Fruit fly (Drosophila melanogaster) whole organism, pupa: Measurements from ENCODE around the gene Srlp.
A peak's percentile ranks its signal among the peaks of the same experiment; 100 is the strongest.

ENCODE experiments used
- CG10348 ChIP-seq: fragments of 200-800 bp; sonication (Bioruptor generic); IDR thresholded peaks from 2 replicates; pipeline ENCODE4 v1.3.6; 2022; ENCODE audit warnings: missing biosample characterization, missing genetic modification characterization
- CG12605 ChIP-seq: fragments of 200-800 bp; sonication (Bioruptor generic); IDR thresholded peaks from 2 replicates; pipeline ENCODE4 v1.3.6; 2022; ENCODE audit warnings: missing biosample characterization, missing genetic modification characterization
- CG13204 ChIP-seq: fragments of 200-800 bp; sonication (Bioruptor generic); optimal IDR thresholded peaks from 2 replicates; lab custom pipeline; 2018; ENCODE audit warnings: missing biosample characterization, mild to moderate bottlenecking, missing genetic modification characterization, moderate library complexity
- CG14655 ChIP-seq: fragments of 200-800 bp; sonication (Bioruptor generic); optimal IDR thresholded peaks from 3 replicates; lab custom pipeline; 2017; ENCODE audit warnings: mild to moderate bottlenecking, missing biosample characterization, missing genetic modification reagents, missing genetic modification characterization
- CG15710 ChIP-seq: fragments of 200-800 bp; sonication (Bioruptor generic); optimal IDR thresholded peaks from 2 replicates; lab custom pipeline; 2018; ENCODE audit warnings: missing biosample characterization, mild to moderate bottlenecking, missing genetic modification characterization, moderate library complexity
- CG17806 ChIP-seq: fragments of 200-800 bp; sonication (Bioruptor generic); optimal IDR thresholded peaks from 2 replicates; lab custom pipeline; 2018; ENCODE audit warnings: missing biosample characterization, mild to moderate bottlenecking, missing genetic modification characterization, moderate library complexity
- CG32121 ChIP-seq: fragments of 200-800 bp; sonication (Bioruptor generic); IDR thresholded peaks from 2 replicates; pipeline ENCODE4 v1.3.6; 2022; ENCODE audit warnings: missing biosample characterization, missing genetic modification characterization
- CG34367 ChIP-seq: fragments of 200-800 bp; sonication (Bioruptor generic); optimal IDR thresholded peaks from 2 replicates; lab custom pipeline; 2018; ENCODE audit warnings: missing biosample characterization, mild to moderate bottlenecking, missing genetic modification characterization
- CG4496 ChIP-seq: fragments of 200-800 bp; sonication (Bioruptor generic); IDR thresholded peaks from 3 replicates; pipeline ENCODE4 v1.3.6; 2022; ENCODE audit warnings: missing biosample characterization, missing genetic modification characterization
- CG8159 ChIP-seq: fragments of 200-800 bp; sonication (Bioruptor generic); optimal IDR thresholded peaks from 3 replicates; lab custom pipeline; 2018; ENCODE audit warnings: missing biosample characterization, mild to moderate bottlenecking, missing genetic modification characterization, moderate library complexity
- CG8301 ChIP-seq: fragments of 200-800 bp; sonication (Bioruptor generic); optimal IDR thresholded peaks from 2 replicates; lab custom pipeline; 2018; ENCODE audit warnings: missing biosample characterization, mild to moderate bottlenecking, missing genetic modification characterization
- CG9948 ChIP-seq: fragments of 200-800 bp; sonication (Bioruptor generic); optimal IDR thresholded peaks from 2 replicates; lab custom pipeline; 2018; ENCODE audit warnings: missing biosample characterization, mild to moderate bottlenecking, missing genetic modification characterization, moderate library complexity
- D1 ChIP-seq: fragments of 200-800 bp; sonication (Bioruptor generic); optimal IDR thresholded peaks from 2 replicates; lab custom pipeline; 2018; ENCODE audit warnings: missing biosample characterization, mild to moderate bottlenecking, missing genetic modification characterization, moderate library complexity
- EcR ChIP-seq: fragments of 200-800 bp; sonication (Bioruptor generic); optimal IDR thresholded peaks from 3 replicates; lab custom pipeline; 2019; ENCODE audit warnings: missing biosample characterization, missing genetic modification characterization, mild to moderate bottlenecking, moderate library complexity, missing genetic modification reagents
- Ets98B ChIP-seq: fragments of 200-800 bp; sonication (Bioruptor generic); IDR thresholded peaks from 2 replicates; pipeline ENCODE4 v1.3.6; 2022; ENCODE audit warnings: missing biosample characterization, missing genetic modification characterization
- Pif1A ChIP-seq: fragments of 200-800 bp; sonication (Bioruptor generic); optimal IDR thresholded peaks from 3 replicates; lab custom pipeline; 2016; ENCODE audit warnings: missing biosample characterization, missing genetic modification characterization
- Pif1B ChIP-seq: fragments of 200-800 bp; sonication (Bioruptor generic); optimal IDR thresholded peaks from 3 replicates; lab custom pipeline; 2016; ENCODE audit warnings: missing biosample characterization, missing genetic modification characterization
- Snoo ChIP-seq: fragments of 200-800 bp; sonication (Bioruptor generic); optimal IDR thresholded peaks from 3 replicates; lab custom pipeline; 2017; ENCODE audit warnings: missing biosample characterization, mild to moderate bottlenecking, missing genetic modification characterization, inconsistent platforms
- fd96Ca ChIP-seq: fragments of 200-800 bp; sonication (Bioruptor generic); IDR thresholded peaks from 3 replicates; pipeline ENCODE4 v1.3.6; 2022; ENCODE audit warnings: missing biosample characterization, missing genetic modification characterization
- gl ChIP-seq: fragments of 200-800 bp; sonication (Bioruptor generic); optimal IDR thresholded peaks from 2 replicates; lab custom pipeline; 2018; ENCODE audit warnings: missing biosample characterization, mild to moderate bottlenecking, missing genetic modification characterization
- rn ChIP-seq: fragments of 200-800 bp; sonication (Bioruptor generic); IDR thresholded peaks from 2 replicates; pipeline ENCODE4 v1.3.6; 2022; ENCODE audit warnings: missing biosample characterization, missing genetic modification characterization

Srlp gene

dm6 chr3R:12439039-12439400 is 5.1 kb downstream of the Srlp start, which contains the start of the genes CG17207 and CG46427:
Gene CG17207, minus strand, starts transcription at chr3R:12439139.
Gene CG46427, minus strand, starts transcription at chr3R:12439139.
- TF ChIP-seq CG34367 (tag; lab: Kevin White, UChicago): no peak
- TF ChIP-seq Ets98B (GFP tag; lab: Robert Waterston, UW): no peak
- TF ChIP-seq CG15710 (tag; lab: Kevin White, UChicago): no peak
- no peak for TF ChIP-seq CG9948
- TF ChIP-seq rn (GFP tag; lab: Robert Waterston, UW): no peak
- TF ChIP-seq CG8301 (tag; lab: Kevin White, UChicago): no peak
- no peak for TF ChIP-seq fd96Ca
- TF ChIP-seq CG13204 (GFP tag; lab: Kevin White, UChicago): no peak
- no peak for TF ChIP-seq D1 (tag; lab: Kevin White, UChicago)
- no peak for TF ChIP-seq CG8159
- no peak for TF ChIP-seq CG4496 (GFP tag; lab: Robert Waterston, UW)
- no peak for TF ChIP-seq CG12605
- TF ChIP-seq CG14655 (GFP tag; lab: Kevin White, UChicago): no peak
- no peak for TF ChIP-seq Snoo
- no peak for TF ChIP-seq Pif1A (GFP tag; lab: Kevin White, UChicago)
- no peak for TF ChIP-seq CG17806 (tag; lab: Kevin White, UChicago)
- TF ChIP-seq gl (tag; lab: Kevin White, UChicago): no peak
- no peak for TF ChIP-seq CG32121 (GFP tag; lab: Robert Waterston, UW)
- no peak for TF ChIP-seq EcR (GFP tag; lab: Kevin White, UChicago)
- TF ChIP-seq Pif1B (GFP tag; lab: Kevin White, UChicago): no peak

- TF ChIP-seq CG13204 (GFP tag; lab: Kevin White, UChicago) (no peak), EcR (GFP tag; lab: Kevin White, UChicago) (peak; percentile 5), D1 (tag; lab: Kevin White, UChicago) (no peak), Ets98B (GFP tag; lab: Robert Waterston, UW) (no peak)
These were observed 5.7 kb downstream of the Srlp start, which contains the start of gene Desat1 for dm6 chr3R:12439401-12440143. Gene Desat1, plus strand, starts transcription at chr3R:12439600.

dm6 chr3R:12441008-12441606 is 7.2 kb downstream of the Srlp start:
- no peak for TF ChIP-seq CG17806 (tag; lab: Kevin White, UChicago)
- TF ChIP-seq Ets98B (GFP tag; lab: Robert Waterston, UW): peak; percentile 20; the same call in 1 of the 2 replicates
- TF ChIP-seq CG4496 (GFP tag; lab: Robert Waterston, UW): peak; percentile 32; the same call in 1 of the 3 replicates

dm6 chr3R:12442601-12443533 is 9.0 kb downstream of the Srlp start:
- TF ChIP-seq CG8159 (peak; percentile 63), CG15710 (tag; lab: Kevin White, UChicago) (peak; percentile 28), CG4496 (GFP tag; lab: Robert Waterston, UW) (peak; percentile 61; the same call in 2 of the 3 replicates), CG14655 (GFP tag; lab: Kevin White, UChicago) (peak; percentile 76), CG13204 (GFP tag; lab: Kevin White, UChicago) (no peak), CG32121 (GFP tag; lab: Robert Waterston, UW) (peak; percentile 57; the same call in 1 of the 2 replicates), Pif1B (GFP tag; lab: Kevin White, UChicago) (peak; percentile 0), fd96Ca (no peak; the same call in 2 of the 3 replicates), CG17806 (tag; lab: Kevin White, UChicago) (peak; percentile 46), rn (GFP tag; lab: Robert Waterston, UW) (no peak), D1 (tag; lab: Kevin White, UChicago) (peak; percentile 45), Pif1A (GFP tag; lab: Kevin White, UChicago) (peak; percentile 55), CG10348 (GFP tag; lab: Robert Waterston, UW) (no peak), Ets98B (GFP tag; lab: Robert Waterston, UW) (no peak), CG12605 (peak; percentile 55), CG34367 (tag; lab: Kevin White, UChicago) (no peak), gl (tag; lab: Kevin White, UChicago) (peak; percentile 22), CG8301 (tag; lab: Kevin White, UChicago) (peak; percentile 70), Snoo (no peak), CG9948 (peak; percentile 55), EcR (GFP tag; lab: Kevin White, UChicago) (peak; percentile 62)

- TF ChIP-seq Ets98B (GFP tag; lab: Robert Waterston, UW): no peak
- no peak for TF ChIP-seq CG32121 (GFP tag; lab: Robert Waterston, UW)
- no peak for TF ChIP-seq CG12605
- no peak for TF ChIP-seq CG8301 (tag; lab: Kevin White, UChicago)
- no peak for TF ChIP-seq CG4496 (GFP tag; lab: Robert Waterston, UW)
These were observed 9.9 kb downstream of the Srlp start for dm6 chr3R:12443769-12444168.
